Worm (Caenorhabditis elegans): Measurements from ENCODE around the gene F26C11.4.

- TF ChIP-seq ama-1 (optimal IDR thresholded peaks at IDR 0.05) (no peak), fkh-10 (GFP tag; optimal IDR thresholded peaks at IDR 0.05) (no peak), tbx-7 (tag; optimal IDR thresholded peaks at IDR 0.05) (no peak), hlh-13 (GFP tag; optimal IDR thresholded peaks at IDR 0.05) (no peak), Y22D7AL.16 (tag; optimal IDR thresholded peaks at IDR 0.05) (no peak), unc-55 (GFP tag; optimal IDR thresholded peaks at IDR 0.05) (no peak), nfya-1 (tag; optimal IDR thresholded peaks at IDR 0.05) (no peak), F13H6.1 (tag; optimal IDR thresholded peaks at IDR 0.05) (no peak), ceh-18 (tag; optimal IDR thresholded peaks at IDR 0.05) (no peak), che-1 (tag; optimal IDR thresholded peaks at IDR 0.05) (no peak), ets-4 (tag; optimal IDR thresholded peaks at IDR 0.05) (no peak), pqm-1 (tag; optimal IDR thresholded peaks at IDR 0.05) (no peak)
Measured at ce11 chrII:9874508-9875229, 41.4 kb downstream of the F26C11.4 start, which contains the start of the genes chil-2 and ctsa-3.2.

Data from whole organism, late embryonic.